Fruit fly (Drosophila melanogaster) whole organism, wandering third instar larva: Measurements from ENCODE around the gene TM9SF3.

Source experiments
- Abd-B ChIP-seq: fragments of >200 bp; optimal IDR thresholded peaks from 2 replicates; lab custom pipeline; 2017; ENCODE audit warnings: missing biosample characterization, missing genetic modification characterization
- CrebA ChIP-seq: fragments of 200-800 bp; sonication (Bioruptor generic); optimal IDR thresholded peaks from 2 replicates; lab custom pipeline; 2016; ENCODE audit warnings: missing biosample characterization, mild to moderate bottlenecking, missing genetic modification characterization, borderline replicate concordance
- OdsH ChIP-seq: fragments of 200-800 bp; sonication (Bioruptor generic); optimal IDR thresholded peaks from 2 replicates; lab custom pipeline; 2016; ENCODE audit warnings: missing biosample characterization, mild to moderate bottlenecking, missing genetic modification characterization
- Rel ChIP-seq, 2 experiments: fragments of 200-800 bp; sonication (Bioruptor generic) in 1 of 2; optimal IDR thresholded peaks; 2 replicates in 1 of 2; 3 replicates in 1 of 2; lab custom pipeline; 2016 to 2019; ENCODE audit warnings: mild to moderate bottlenecking in 2 of 2, missing biosample characterization in 2 of 2, missing genetic modification characterization in 2 of 2, moderate library complexity in 1 of 2
- Sp1 ChIP-seq: fragments of 200-800 bp; sonication (Bioruptor generic); optimal IDR thresholded peaks from 3 replicates; lab custom pipeline; 2019; ENCODE audit warnings: missing biosample characterization, mild to moderate bottlenecking, missing genetic modification characterization, moderate library complexity
- br ChIP-seq: fragments of 200-800 bp; sonication (Bioruptor generic); optimal IDR thresholded peaks from 2 replicates; lab custom pipeline; 2016; ENCODE audit warnings: missing biosample characterization, missing genetic modification characterization
- lola ChIP-seq: fragments of >200 bp; optimal IDR thresholded peaks from 2 replicates; lab custom pipeline; 2017; ENCODE audit warnings: missing biosample characterization, missing genetic modification characterization
- psq ChIP-seq: fragments of 200-800 bp; sonication (Bioruptor generic); optimal IDR thresholded peaks from 3 replicates; lab custom pipeline; 2017; ENCODE audit warnings: missing biosample characterization, mild to moderate bottlenecking, missing genetic modification characterization, moderate library complexity
- sage ChIP-seq: fragments of 200-800 bp; sonication (Bioruptor generic); optimal IDR thresholded peaks from 2 replicates; lab custom pipeline; 2016; ENCODE audit warnings: missing biosample characterization, mild to moderate bottlenecking, missing genetic modification characterization

dm6 chr3L:5640689-5641088 is 36.9 kb upstream of the TM9SF3 start:
- TF ChIP-seq Abd-B (GFP tag; lab: Kevin White, UChicago) (no peak), CrebA (no peak), Rel (GFP tag; optimal IDR thresholded peaks at IDR 0.05; lab: Kevin White, UChicago) (no peak), Rel (tag; optimal IDR thresholded peaks at IDR 0.05; lab: Kevin White, UChicago) (no peak), sage (GFP tag; lab: Kevin White, UChicago) (no peak), OdsH (GFP tag; lab: Kevin White, UChicago) (no peak), br (no peak), Sp1 (GFP tag; lab: Kevin White, UChicago) (no peak), psq (GFP tag; lab: Kevin White, UChicago) (no peak), lola (no peak)
